Fruit fly (Drosophila melanogaster) Kc167 (cell line): ENCODE measurements around the gene cv-c.

Source experiments
- Myc ChIP-seq: fragments of >200 bp; optimal IDR thresholded peaks from 2 replicates; lab custom pipeline; 2017; ENCODE audit warnings: missing external identifiers
- Sin3A ChIP-seq: fragments of >200 bp; optimal IDR thresholded peaks from 2 replicates; lab custom pipeline; 2018; ENCODE audit warnings: missing external identifiers
- h ChIP-seq: fragments of >200 bp; optimal IDR thresholded peaks from 3 replicates; lab custom pipeline; 2018; ENCODE audit warnings: missing external identifiers
- insv ChIP-seq: fragments of >200 bp; optimal IDR thresholded peaks from 3 replicates; lab custom pipeline; 2018; ENCODE audit warnings: missing external identifiers
- psq ChIP-seq: fragments of >200 bp; optimal IDR thresholded peaks from 2 replicates; lab custom pipeline; 2017; ENCODE audit warnings: missing external identifiers
- ttk ChIP-seq: sonication (Bioruptor generic); optimal IDR thresholded peaks from 2 replicates; lab custom pipeline; 2017; ENCODE audit warnings: missing external identifiers

cv-c gene

dm6 chr3R:14357405-14357804, 124.1 kb downstream of the cv-c start:
- TF ChIP-seq insv (no peak), ttk (no peak), psq (lab: Kevin White, UChicago) (no peak), Sin3A (lab: Kevin White, UChicago) (no peak), Myc (lab: Kevin White, UChicago) (no peak), h (no peak)

dm6 chr3R:14356619-14357018, 124.9 kb downstream of the cv-c start:
- TF ChIP-seq Myc (lab: Kevin White, UChicago) (no peak), h (no peak), ttk (no peak), Sin3A (lab: Kevin White, UChicago) (no peak), insv (no peak), psq (lab: Kevin White, UChicago) (no peak)

- TF ChIP-seq h (no peak), ttk (no peak), psq (lab: Kevin White, UChicago) (no peak), Myc (lab: Kevin White, UChicago) (no peak), insv (no peak), Sin3A (lab: Kevin White, UChicago) (no peak)
These were observed 126.9 kb downstream of the cv-c start for dm6 chr3R:14354599-14354998.

dm6 chr3R:14353733-14354152, 127.8 kb downstream of the cv-c start:
- no peak for TF ChIP-seq Myc (lab: Kevin White, UChicago)
- no peak for TF ChIP-seq Sin3A (lab: Kevin White, UChicago)

dm6 chr3R:14351418-14351817, 130.1 kb downstream of the cv-c start:
- no peak for TF ChIP-seq h
- TF ChIP-seq Sin3A (lab: Kevin White, UChicago): no peak
- TF ChIP-seq insv: no peak
- no peak for TF ChIP-seq ttk
- TF ChIP-seq psq (lab: Kevin White, UChicago): no peak
- TF ChIP-seq Myc (lab: Kevin White, UChicago): no peak

dm6 chr3R:14348480-14348879, 133.0 kb downstream of the cv-c start:
- TF ChIP-seq psq (lab: Kevin White, UChicago): no peak
- no peak for TF ChIP-seq h
- TF ChIP-seq ttk: no peak
- TF ChIP-seq Sin3A (lab: Kevin White, UChicago): no peak
- no peak for TF ChIP-seq insv
- TF ChIP-seq Myc (lab: Kevin White, UChicago): no peak

dm6 chr3R:14346838-14347745, 134.4 kb downstream of the cv-c start:
- TF ChIP-seq Myc (lab: Kevin White, UChicago): no peak
- TF ChIP-seq Sin3A (lab: Kevin White, UChicago): no peak
- TF ChIP-seq insv: no peak
- no peak for TF ChIP-seq ttk
- TF ChIP-seq psq (lab: Kevin White, UChicago): no peak
- no peak for TF ChIP-seq h

- TF ChIP-seq ttk (no peak), Myc (lab: Kevin White, UChicago) (no peak), insv (no peak), Sin3A (lab: Kevin White, UChicago) (no peak), h (no peak)
These were observed 136.7 kb downstream of the cv-c start for dm6 chr3R:14344767-14345166.
